Fruit fly (Drosophila melanogaster) whole organism: ENCODE data around the gene CG18622.

Experiments used
- CG8478 ChIP-seq: fragments of >200 bp; optimal IDR thresholded peaks from 2 replicates; lab custom pipeline; 2018; ENCODE audit warnings: inconsistent platforms
- Dll ChIP-seq: fragments of >200 bp; optimal IDR thresholded peaks from 2 replicates; lab custom pipeline; 2017
- pan ChIP-seq: fragments of >200 bp; optimal IDR thresholded peaks from 2 replicates; lab custom pipeline; 2017
- psq ChIP-seq: fragments of >200 bp; optimal IDR thresholded peaks from 2 replicates; lab custom pipeline; 2017
- usp ChIP-seq: fragments of >200 bp; optimal IDR thresholded peaks from 2 replicates; lab custom pipeline; 2017; ENCODE audit warnings: missing biosample characterization, missing genetic modification characterization, mixed read lengths

DNA sequence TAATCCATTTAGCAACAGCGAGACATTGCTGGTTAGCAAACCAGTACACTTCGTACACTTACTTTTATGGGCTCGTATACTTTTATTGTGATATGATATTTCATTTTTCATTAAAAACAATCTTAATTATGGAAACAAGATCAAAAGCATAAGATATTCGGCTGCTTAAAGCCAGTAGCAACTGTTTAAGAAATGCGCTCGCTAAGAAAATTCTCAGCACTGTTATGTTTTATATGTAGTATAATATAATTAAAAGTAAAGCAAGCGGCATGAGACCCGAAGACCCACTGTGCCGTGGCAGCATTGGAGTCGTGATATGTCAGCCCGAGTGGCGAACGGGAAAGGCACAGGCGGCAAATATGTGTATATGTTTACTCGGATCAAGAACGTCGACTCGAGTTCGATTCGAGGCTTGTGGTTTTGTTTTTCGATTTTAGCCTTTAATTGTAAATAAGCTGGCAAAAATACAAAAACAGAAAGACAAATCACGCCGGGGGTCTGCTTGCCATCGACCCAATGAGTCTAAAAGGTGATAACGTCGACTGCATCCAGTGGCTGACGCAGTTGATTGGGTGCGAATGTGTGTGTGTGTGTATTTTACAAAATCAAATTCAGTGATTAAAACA is 31.5 kb upstream of the CG18622 start:
- TF ChIP-seq usp (no peak), Dll (lab: Kevin White, UChicago) (no peak), psq (no peak), pan (lab: Kevin White, UChicago) (no peak), CG8478 (lab: Kevin White, UChicago) (no peak)
